Fruit fly (Drosophila melanogaster) whole organism, embryonic: ENCODE results near the gene CG3434.
A peak's percentile ranks its signal among the peaks of the same experiment; 100 is the strongest.

ENCODE experiments used
- Atf-2 ChIP-seq: fragments of 200-800 bp; sonication (Bioruptor generic); optimal IDR thresholded peaks from 2 replicates; lab custom pipeline; 2016; ENCODE audit warnings: missing biosample characterization, missing genetic modification characterization
- CG11398 ChIP-seq: fragments of 200-800 bp; sonication (Bioruptor generic); optimal IDR thresholded peaks from 2 replicates; lab custom pipeline; 2016; ENCODE audit warnings: missing biosample characterization, missing genetic modification characterization
- CG11695 ChIP-seq: fragments of 200-800 bp; sonication (Bioruptor generic); IDR thresholded peaks from 3 replicates; pipeline ENCODE4 v1.3.6; 2022; ENCODE audit warnings: missing biosample characterization, missing genetic modification characterization
- CG11723 ChIP-seq: fragments of 200-800 bp; sonication (Bioruptor generic); optimal IDR thresholded peaks from 2 replicates; lab custom pipeline; 2017; ENCODE audit warnings: missing biosample characterization, mild to moderate bottlenecking, missing genetic modification characterization
- CG12071 ChIP-seq: fragments of 200-800 bp; sonication (Bioruptor generic); optimal IDR thresholded peaks from 3 replicates; lab custom pipeline; 2018; ENCODE audit warnings: missing biosample characterization, mild to moderate bottlenecking, missing genetic modification characterization
- CG12391 ChIP-seq: fragments of 200-800 bp; sonication (Bioruptor generic); optimal IDR thresholded peaks from 3 replicates; lab custom pipeline; 2018; ENCODE audit warnings: missing biosample characterization, mild to moderate bottlenecking, missing genetic modification characterization, moderate library complexity
- CG13296 ChIP-seq: fragments of 200-800 bp; sonication (Bioruptor generic); optimal IDR thresholded peaks from 3 replicates; lab custom pipeline; 2018; ENCODE audit warnings: missing biosample characterization, mild to moderate bottlenecking, missing genetic modification characterization
- CG14860 ChIP-seq: fragments of 200-800 bp; sonication (Bioruptor generic); IDR thresholded peaks from 3 replicates; pipeline ENCODE4 v1.3.6; 2022; ENCODE audit warnings: missing biosample characterization, missing genetic modification characterization; ENCODE audit not compliant: partially characterized antibody
- CG16813 ChIP-seq: fragments of 200-800 bp; sonication (Bioruptor generic); IDR thresholded peaks from 3 replicates; pipeline ENCODE4 v1.3.6; 2022; ENCODE audit warnings: missing biosample characterization, missing genetic modification characterization; ENCODE audit not compliant: partially characterized antibody
- CG17361 ChIP-seq: fragments of 200-800 bp; sonication (Bioruptor generic); IDR thresholded peaks from 3 replicates; pipeline ENCODE4 v1.3.6; 2022; ENCODE audit warnings: missing biosample characterization, missing genetic modification characterization
- CG2202 ChIP-seq: fragments of 200-800 bp; sonication (Bioruptor generic); optimal IDR thresholded peaks from 2 replicates; lab custom pipeline; 2018; ENCODE audit warnings: missing biosample characterization, mild to moderate bottlenecking, missing genetic modification characterization
- CG2712 ChIP-seq: fragments of 200-800 bp; optimal IDR thresholded peaks from 3 replicates; lab custom pipeline; 2019; ENCODE audit warnings: missing biosample characterization, mild to moderate bottlenecking, missing genetic modification characterization, moderate library complexity
- CG2875 ChIP-seq: fragments of 200-800 bp; sonication (Bioruptor generic); optimal IDR thresholded peaks from 2 replicates; lab custom pipeline; 2017; ENCODE audit warnings: missing biosample characterization, mild to moderate bottlenecking, missing genetic modification characterization, missing genetic modification reagents
- CG3163 ChIP-seq: fragments of 200-800 bp; sonication (Bioruptor generic); optimal IDR thresholded peaks from 3 replicates; lab custom pipeline; 2016; ENCODE audit warnings: missing biosample characterization, missing genetic modification characterization
- CG32767 ChIP-seq: fragments of 200-800 bp; sonication (Bioruptor generic); IDR thresholded peaks from 2 replicates; pipeline ENCODE4 v1.3.6; 2022; ENCODE audit warnings: missing biosample characterization, missing genetic modification characterization
- CG3726 ChIP-seq: fragments of 200-800 bp; sonication (Bioruptor generic); IDR thresholded peaks from 3 replicates; pipeline ENCODE4, ENCODE4 v1.3.6; 2022; ENCODE audit warnings: missing biosample characterization, missing genetic modification characterization
- CG6175 ChIP-seq: fragments of 200-800 bp; sonication (Bioruptor generic); IDR thresholded peaks from 3 replicates; pipeline ENCODE4 v1.3.6; 2022; ENCODE audit warnings: missing biosample characterization, missing genetic modification characterization
- CG6689 ChIP-seq: fragments of 200-800 bp; sonication (Bioruptor generic); IDR thresholded peaks from 2 replicates; pipeline ENCODE4 v1.3.6; 2022; ENCODE audit warnings: missing biosample characterization, missing genetic modification characterization
- CG6791 ChIP-seq: fragments of 200-800 bp; sonication (Bioruptor generic); IDR thresholded peaks from 3 replicates; pipeline ENCODE4 v1.3.6; 2022; ENCODE audit warnings: missing biosample characterization, missing genetic modification characterization; ENCODE audit not compliant: partially characterized antibody
- CG7357 ChIP-seq: fragments of 200-800 bp; sonication (Bioruptor generic); IDR thresholded peaks from 3 replicates; pipeline ENCODE4 v1.3.6; 2022; ENCODE audit warnings: missing biosample characterization, missing genetic modification characterization
- CG7928 ChIP-seq: fragments of 200-800 bp; sonication (Bioruptor generic); optimal IDR thresholded peaks from 2 replicates; lab custom pipeline; 2017; ENCODE audit warnings: missing biosample characterization, mild to moderate bottlenecking, missing genetic modification characterization
- CG9932 ChIP-seq: fragments of 200-800 bp; sonication (Bioruptor generic); IDR thresholded peaks from 2 replicates; pipeline ENCODE4 v1.3.6; 2022; ENCODE audit warnings: missing biosample characterization, missing genetic modification characterization
- CrebB ChIP-seq: fragments of 200-800 bp; sonication (Bioruptor generic); optimal IDR thresholded peaks from 3 replicates; lab custom pipeline; 2018; ENCODE audit warnings: missing biosample characterization, mild to moderate bottlenecking, missing genetic modification characterization
- D ChIP-seq, 2 experiments: fragments of 200-800 bp in 1 of 2; fragments of >200 bp in 1 of 2; sonication (Bioruptor generic) in 1 of 2; optimal IDR thresholded peaks; 2 replicates in 1 of 2; 3 replicates in 1 of 2; lab custom pipeline; 2017; ENCODE audit warnings: mild to moderate bottlenecking in 1 of 2, missing biosample characterization in 1 of 2, missing genetic modification characterization in 1 of 2, missing genetic modification reagents in 1 of 2
- Dref ChIP-seq: fragments of 200-800 bp; sonication (Bioruptor generic); IDR thresholded peaks from 2 replicates; pipeline ENCODE4 v1.3.6; 2022; ENCODE audit warnings: missing biosample characterization, missing genetic modification characterization
- Lhr ChIP-seq: fragments of 200-800 bp; sonication (Bioruptor generic); optimal IDR thresholded peaks from 3 replicates; lab custom pipeline; 2017; ENCODE audit warnings: mild to moderate bottlenecking, missing biosample characterization, missing genetic modification reagents, missing genetic modification characterization
- NC2β ChIP-seq: fragments of 200-800 bp; sonication (Bioruptor generic); optimal IDR thresholded peaks from 2 replicates; lab custom pipeline; 2016; ENCODE audit warnings: missing biosample characterization, missing genetic modification characterization
- Nf-YC ChIP-seq: fragments of 200-800 bp; optimal IDR thresholded peaks from 3 replicates; lab custom pipeline; 2019; ENCODE audit warnings: missing biosample characterization, mild to moderate bottlenecking, missing genetic modification characterization, moderate library complexity
- Sry-β ChIP-seq: fragments of 200-800 bp; sonication (Bioruptor generic); optimal IDR thresholded peaks from 2 replicates; lab custom pipeline; 2018; ENCODE audit warnings: missing biosample characterization, mild to moderate bottlenecking, missing genetic modification characterization, moderate library complexity
- YL-1 ChIP-seq: fragments of 200-800 bp; sonication (Bioruptor generic); optimal IDR thresholded peaks from 3 replicates; lab custom pipeline; 2017; ENCODE audit warnings: missing biosample characterization, mild to moderate bottlenecking, missing genetic modification characterization
- croc ChIP-seq: fragments of 200-800 bp; sonication (Bioruptor generic); conservative IDR thresholded peaks from 3 replicates; pipeline ENCODE4 v1.3.6; 2022; ENCODE audit warnings: missing biosample characterization, missing genetic modification characterization
- da ChIP-seq: fragments of 200-800 bp; sonication (Bioruptor generic); optimal IDR thresholded peaks from 2 replicates; lab custom pipeline; 2016; ENCODE audit warnings: missing biosample characterization, missing genetic modification characterization
- emc ChIP-seq: fragments of 200-800 bp; sonication (Bioruptor generic); optimal IDR thresholded peaks from 2 replicates; lab custom pipeline; 2016; ENCODE audit warnings: missing biosample characterization, missing genetic modification characterization
- grn ChIP-seq: fragments of 200-800 bp; sonication (Bioruptor generic); optimal IDR thresholded peaks from 3 replicates; lab custom pipeline; 2017; ENCODE audit warnings: missing biosample characterization, missing genetic modification characterization
- hkb ChIP-seq, 2 experiments: fragments of 200-800 bp in 1 of 2; fragments of >200 bp in 1 of 2; sonication (Bioruptor generic) in 1 of 2; IDR thresholded peaks in 1 of 2; optimal IDR thresholded peaks in 1 of 2; 2 replicates each; pipeline versions ENCODE4 v1.3.6 to Lab custom; 2017 to 2022; ENCODE audit warnings: missing biosample characterization in 1 of 2, missing genetic modification characterization in 1 of 2
- hth ChIP-seq: fragments of >200 bp; optimal IDR thresholded peaks from 2 replicates; lab custom pipeline; 2017; ENCODE audit warnings: inconsistent platforms
- ken ChIP-seq: fragments of 200-800 bp; sonication (Bioruptor generic); IDR thresholded peaks from 3 replicates; pipeline ENCODE4 v1.3.6; 2022; ENCODE audit warnings: missing biosample characterization, missing genetic modification characterization
- knrl ChIP-seq: fragments of 200-800 bp; sonication (Bioruptor generic); IDR thresholded peaks from 3 replicates; pipeline ENCODE4 v1.3.6; 2022; ENCODE audit warnings: missing biosample characterization, missing genetic modification characterization; ENCODE audit not compliant: partially characterized antibody
- lbe ChIP-seq: fragments of 200-800 bp; sonication (Bioruptor generic); optimal IDR thresholded peaks from 2 replicates; lab custom pipeline; 2016; ENCODE audit warnings: missing biosample characterization, mild to moderate bottlenecking, missing genetic modification characterization
- mam ChIP-seq: fragments of 200-800 bp; sonication (Bioruptor generic); optimal IDR thresholded peaks from 3 replicates; lab custom pipeline; 2016; ENCODE audit warnings: missing biosample characterization, missing genetic modification characterization
- mirr ChIP-seq: fragments of 200-800 bp; sonication (Bioruptor generic); optimal IDR thresholded peaks from 3 replicates; lab custom pipeline; 2018; ENCODE audit warnings: missing biosample characterization, mild to moderate bottlenecking, missing genetic modification characterization
- onecut ChIP-seq: fragments of 200-800 bp; sonication (Bioruptor generic); IDR thresholded peaks from 2 replicates; pipeline ENCODE4 v1.3.6; 2022; ENCODE audit warnings: missing biosample characterization, missing genetic modification characterization
- phol ChIP-seq: fragments of 200-800 bp; sonication (Bioruptor generic); optimal IDR thresholded peaks from 3 replicates; lab custom pipeline; 2018; ENCODE audit warnings: missing biosample characterization, mild to moderate bottlenecking, missing genetic modification characterization, moderate library complexity
- pnt ChIP-seq: fragments of 200-800 bp; sonication (Bioruptor generic); optimal IDR thresholded peaks from 3 replicates; lab custom pipeline; 2016; ENCODE audit warnings: missing biosample characterization, missing genetic modification characterization
- sd ChIP-seq: fragments of 200-800 bp; sonication (Bioruptor generic); optimal IDR thresholded peaks from 3 replicates; lab custom pipeline; 2018; ENCODE audit warnings: missing biosample characterization, mild to moderate bottlenecking, missing genetic modification characterization, moderate library complexity
- slp2 ChIP-seq: fragments of 200-800 bp; sonication (Bioruptor generic); optimal IDR thresholded peaks from 2 replicates; lab custom pipeline; 2016; ENCODE audit warnings: missing biosample characterization, missing genetic modification characterization
- trh ChIP-seq: fragments of 200-800 bp; sonication (Bioruptor generic); optimal IDR thresholded peaks from 2 replicates; lab custom pipeline; 2016; ENCODE audit warnings: missing biosample characterization, missing genetic modification characterization
- ttk ChIP-seq: fragments of 200-800 bp; sonication (Bioruptor generic); IDR thresholded peaks from 2 replicates; pipeline ENCODE4 v2.1.2; 2022; ENCODE audit warnings: missing biosample characterization, missing genetic modification characterization

CG3434 gene

dm6 chr3L:9509037-9509830, 48.6 kb upstream of the CG3434 start, which contains the start of gene CG3408 (continued):
- TF ChIP-seq D (optimal IDR thresholded peaks at IDR 0.05; lab: Kevin White, UChicago), result no peak
- no peak for TF ChIP-seq D (GFP tag; optimal IDR thresholded peaks at IDR 0.05; lab: Kevin White, UChicago)
- TF ChIP-seq CG9932 (GFP tag; lab: Robert Waterston, UW), result no peak
- TF ChIP-seq CG11695 (GFP tag; lab: Robert Waterston, UW), result no peak
- TF ChIP-seq CG32767, result no peak
- no peak for TF ChIP-seq CG2202 (tag; lab: Kevin White, UChicago)
- peak; percentile 31 for TF ChIP-seq CG2712
- TF ChIP-seq CG7928, result no peak
- TF ChIP-seq CG3726 (GFP tag; lab: Robert Waterston, UW), result no peak
- TF ChIP-seq hkb (optimal IDR thresholded peaks at IDR 0.05; lab: Kevin White, UChicago), result no peak
- no peak for TF ChIP-seq hkb (GFP tag; IDR thresholded peaks at IDR 0.05; lab: Robert Waterston, UW)
- no peak for TF ChIP-seq pnt (GFP tag; lab: Kevin White, UChicago)
- no peak; the same call in 2 of the 3 replicates for TF ChIP-seq CG7357 (GFP tag; lab: Robert Waterston, UW)
- no peak for TF ChIP-seq emc (GFP tag; lab: Kevin White, UChicago)
- peak; percentile 32; the same call in 1 of the 3 replicates for TF ChIP-seq knrl
- TF ChIP-seq CG12071, result no peak
- TF ChIP-seq CG12391 (tag; lab: Kevin White, UChicago), result peak; percentile 24
- TF ChIP-seq grn (GFP tag; lab: Kevin White, UChicago), result peak; percentile 59
- TF ChIP-seq CG11398 (GFP tag; lab: Kevin White, UChicago), result no peak
- TF ChIP-seq mirr (GFP tag; lab: Kevin White, UChicago), result peak; percentile 55
- no peak for TF ChIP-seq CrebB (tag; lab: Kevin White, UChicago)
- TF ChIP-seq Dref (GFP tag; lab: Robert Waterston, UW), result peak; percentile 67
- TF ChIP-seq hth (lab: Kevin White, UChicago), result no peak
- no peak for TF ChIP-seq mam
- no peak; the same call in 2 of the 3 replicates for TF ChIP-seq CG17361 (GFP tag; lab: Robert Waterston, UW)
- TF ChIP-seq YL-1 (GFP tag; lab: Kevin White, UChicago), result peak; percentile 60
- peak; percentile 37 for TF ChIP-seq lbe (GFP tag; lab: Kevin White, UChicago)
- TF ChIP-seq slp2 (GFP tag; lab: Kevin White, UChicago), result no peak
- TF ChIP-seq Atf-2 (GFP tag; lab: Kevin White, UChicago), result no peak
- TF ChIP-seq Nf-YC (tag; lab: Kevin White, UChicago), result peak; percentile 6
- no peak for TF ChIP-seq phol (tag; lab: Kevin White, UChicago)
- no peak for TF ChIP-seq Sry-β (GFP tag; lab: Kevin White, UChicago)
- peak; percentile 23 for TF ChIP-seq sd (tag; lab: Kevin White, UChicago)
- TF ChIP-seq da, result no peak
- TF ChIP-seq CG16813 (GFP tag; lab: Robert Waterston, UW), result 0 out of 3 replicates have a peak, but pooled peaks have one; percentile 18
- TF ChIP-seq CG3163 (GFP tag; lab: Kevin White, UChicago), result no peak
- TF ChIP-seq ken (GFP tag; lab: Robert Waterston, UW), result peak; percentile 36; the same call in 1 of the 3 replicates
- no peak for TF ChIP-seq CG13296
- peak; percentile 29 for TF ChIP-seq NC2β
- TF ChIP-seq CG6791 (GFP tag; lab: Robert Waterston, UW), result 0 out of 3 replicates have a peak, but pooled peaks have one; percentile 16
- TF ChIP-seq CG6689 (GFP tag; lab: Robert Waterston, UW), result no peak
- no peak for TF ChIP-seq CG6175 (GFP tag; lab: Robert Waterston, UW)
- peak; percentile 82 for TF ChIP-seq Lhr (GFP tag; lab: Kevin White, UChicago)
- no peak for TF ChIP-seq onecut (GFP tag; lab: Robert Waterston, UW)
- TF ChIP-seq trh (GFP tag; lab: Kevin White, UChicago), result no peak
- 0 out of 2 replicates have a peak, but pooled peaks have one; percentile 5 for TF ChIP-seq ttk (GFP tag; lab: Robert Waterston, UW)
- no peak for TF ChIP-seq CG11723 (GFP tag; lab: Kevin White, UChicago)
- peak; percentile 46; the same call in 1 of the 3 replicates for TF ChIP-seq CG14860 (GFP tag; lab: Robert Waterston, UW)
- TF ChIP-seq CG2875, result no peak
- TF ChIP-seq croc, result no peak
